Worm (Caenorhabditis elegans): ENCODE measurements around the gene Y4C6A.3.

ce11 chrIV:5482231-5482630 is 26.3 kb upstream of the Y4C6A.3 start, which contains the start of gene T11F8.12:
- no peak for TF ChIP-seq W03F9.2 (tag; optimal IDR thresholded peaks at IDR 0.05)
- no peak for TF ChIP-seq him-1 (tag; optimal IDR thresholded peaks at IDR 0.05)
- TF ChIP-seq dao-5 (tag; optimal IDR thresholded peaks at IDR 0.05), result no peak

Measured in whole organism, L4/young adult.